Worm (Caenorhabditis elegans): ENCODE data around the gene ugt-50.
A peak's percentile ranks its signal among the peaks of the same experiment; 100 is the strongest.

ugt-50 gene

DNA sequence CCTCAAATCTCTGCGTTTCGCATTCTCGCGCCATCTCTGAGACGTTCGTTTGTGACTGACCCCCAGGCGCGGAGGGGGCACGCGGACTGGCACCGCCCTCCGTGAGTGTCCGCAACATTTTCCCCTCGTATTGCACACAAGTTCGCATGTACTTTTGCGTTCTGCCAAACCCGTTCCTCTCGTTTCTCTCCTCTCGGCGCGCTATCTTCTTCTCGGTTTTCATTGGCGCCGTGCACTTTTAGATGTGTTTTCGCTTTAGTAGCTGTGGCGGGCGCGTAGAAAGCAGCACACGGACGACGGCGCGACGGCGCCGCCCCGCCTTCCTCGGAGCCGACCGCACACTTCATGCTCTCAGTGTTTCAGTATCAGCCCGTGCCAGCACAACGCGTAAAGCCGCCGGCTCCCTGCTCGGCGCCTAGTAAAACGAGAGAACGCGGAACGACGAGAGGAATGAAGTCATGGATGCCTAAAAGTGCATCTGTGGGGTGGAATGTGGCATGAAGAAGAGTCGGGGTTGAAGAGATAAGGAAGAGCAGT lies 36.0 kb upstream of the ugt-50 start:
- TF ChIP-seq lsy-2 (tag; optimal IDR thresholded peaks at IDR 0.05) (peak in 1 of 2 experiments; percentile 9), alr-1 (tag; optimal IDR thresholded peaks at IDR 0.05) (no peak), ZK546.5 (tag; optimal IDR thresholded peaks at IDR 0.05) (no peak), C34F6.9 (tag; optimal IDR thresholded peaks at IDR 0.05) (no peak), mdl-1 (tag; optimal IDR thresholded peaks at IDR 0.05) (peak; percentile 42 to 55), elt-3 (tag; optimal IDR thresholded peaks at IDR 0.05) (no peak), dmd-4 (tag; optimal IDR thresholded peaks at IDR 0.05) (no peak), zag-1 (tag; optimal IDR thresholded peaks at IDR 0.05) (peak; percentile 68), gmeb-1 (tag; optimal IDR thresholded peaks at IDR 0.05) (no peak), egl-27 (tag; optimal IDR thresholded peaks at IDR 0.05) (peak; percentile 40), peb-1 (tag; optimal IDR thresholded peaks at IDR 0.05) (peak; percentile 68), nhr-11 (tag; optimal IDR thresholded peaks at IDR 0.05) (peak; percentile 70), fos-1 (tag; optimal IDR thresholded peaks at IDR 0.05) (peak; percentile 21), nhr-21 (tag; optimal IDR thresholded peaks at IDR 0.05) (peak; percentile 54), crh-2 (tag; optimal IDR thresholded peaks at IDR 0.05) (peak; percentile 19), elt-1 (tag; optimal IDR thresholded peaks at IDR 0.05) (no peak), aly-2 (tag; optimal IDR thresholded peaks at IDR 0.05) (no peak), Y55F3AM.14 (GFP tag; optimal IDR thresholded peaks at IDR 0.05) (peak; percentile 21), lin-13 (GFP tag; optimal IDR thresholded peaks at IDR 0.05) (no peak), F13H6.1 (tag; optimal IDR thresholded peaks at IDR 0.05) (peak; percentile 31), sma-9 (GFP tag; optimal IDR thresholded peaks at IDR 0.05) (peak; percentile 2), sma-9 (tag; optimal IDR thresholded peaks at IDR 0.05) (no peak), R02D3.7 (tag; optimal IDR thresholded peaks at IDR 0.05) (no peak), nhr-237 (tag; optimal IDR thresholded peaks at IDR 0.05) (no peak), blmp-1 (tag; optimal IDR thresholded peaks at IDR 0.05; ENCODE audit: insufficient read depth) (peak; percentile 64), sma-3 (GFP tag; optimal IDR thresholded peaks at IDR 0.05) (no peak), unc-55 (GFP tag; optimal IDR thresholded peaks at IDR 0.05) (no peak)

DNA sequence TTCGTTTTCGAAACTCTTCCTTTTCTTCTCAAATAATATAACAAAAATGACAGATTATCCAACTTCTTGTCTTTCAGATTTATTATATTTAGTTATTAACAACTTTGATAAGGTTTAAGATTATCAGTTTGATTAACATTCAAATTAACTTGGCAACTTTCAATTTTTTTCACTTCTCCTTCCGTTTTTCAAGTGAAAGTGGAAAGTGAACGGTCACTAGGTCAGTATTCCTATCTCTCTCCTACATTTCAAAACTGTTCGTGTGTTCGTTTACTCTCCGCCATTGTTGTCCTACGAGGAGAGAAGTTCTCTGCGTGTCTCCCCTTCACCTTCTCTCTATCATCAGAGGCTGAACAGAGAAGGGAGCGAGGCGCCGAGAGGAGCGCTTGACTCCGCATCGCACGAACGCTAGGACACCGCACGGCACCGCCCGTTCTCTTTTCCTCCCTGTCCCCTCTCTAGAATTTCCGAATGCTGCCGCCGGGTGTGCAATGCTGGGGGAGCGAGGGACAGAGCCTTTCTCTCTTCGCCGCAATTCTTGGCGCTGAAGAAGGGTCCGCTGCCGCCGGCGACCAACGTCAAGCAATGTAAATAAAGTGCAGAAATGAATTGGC lies 34.8 kb upstream of the ugt-50 start:
- TF ChIP-seq mbf-1 (tag; optimal IDR thresholded peaks at IDR 0.05), result no peak
- peak in 1 of 2 experiments; percentile 28 for TF ChIP-seq lsy-2 (tag; optimal IDR thresholded peaks at IDR 0.05)
- peak; percentile 8 for TF ChIP-seq nhr-21 (tag; optimal IDR thresholded peaks at IDR 0.05)
- TF ChIP-seq dmd-4 (tag; optimal IDR thresholded peaks at IDR 0.05), result no peak
- TF ChIP-seq F13H6.1 (tag; optimal IDR thresholded peaks at IDR 0.05), result peak; percentile 65
- TF ChIP-seq lin-11 (tag; optimal IDR thresholded peaks at IDR 0.05), result no peak
- TF ChIP-seq ceh-16 (tag; optimal IDR thresholded peaks at IDR 0.05), result no peak
- TF ChIP-seq Y55F3AM.14 (GFP tag; optimal IDR thresholded peaks at IDR 0.05), result peak; percentile 36
- no peak for TF ChIP-seq nhr-129 (tag; optimal IDR thresholded peaks at IDR 0.05)
- no peak for TF ChIP-seq nhr-237 (tag; optimal IDR thresholded peaks at IDR 0.05)
- peak; percentile 41 for TF ChIP-seq zag-1 (tag; optimal IDR thresholded peaks at IDR 0.05)
- TF ChIP-seq egl-27 (tag; optimal IDR thresholded peaks at IDR 0.05), result peak; percentile 45
- peak; percentile 37 for TF ChIP-seq fos-1 (tag; optimal IDR thresholded peaks at IDR 0.05)
- TF ChIP-seq mdl-1 (tag; optimal IDR thresholded peaks at IDR 0.05), result peak; percentile 35 to 41
- TF ChIP-seq nhr-11 (tag; optimal IDR thresholded peaks at IDR 0.05), result no peak
- TF ChIP-seq blmp-1 (tag; optimal IDR thresholded peaks at IDR 0.05; ENCODE audit: insufficient read depth), result peak; percentile 89
- TF ChIP-seq unc-55 (GFP tag; optimal IDR thresholded peaks at IDR 0.05), result peak; percentile 29
- TF ChIP-seq peb-1 (tag; optimal IDR thresholded peaks at IDR 0.05), result peak; percentile 22
- peak; percentile 2 for TF ChIP-seq sem-4 (tag; optimal IDR thresholded peaks at IDR 0.05)

DNA sequence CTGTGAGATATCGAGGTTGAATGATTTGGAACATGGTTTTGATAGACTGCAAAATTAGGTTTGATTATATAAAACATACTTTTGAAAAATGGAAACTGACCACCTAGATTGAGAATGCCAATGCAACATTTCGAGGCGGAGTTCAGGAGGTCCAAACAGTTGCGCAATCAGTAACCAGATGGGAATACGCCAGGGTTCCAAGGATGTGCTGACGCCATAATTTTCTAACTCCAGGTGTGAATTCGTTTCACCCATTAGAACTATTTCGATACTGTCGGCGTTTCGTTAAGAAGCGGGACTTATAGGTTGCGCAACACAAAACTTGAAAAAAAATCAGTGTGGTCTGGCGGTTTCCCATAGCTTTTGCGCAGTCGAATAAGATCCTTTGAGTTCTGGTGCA lies 31.6 kb upstream of the ugt-50 start, which contains the start of gene C02B4.3:
Gene C02B4.3, minus strand, starts transcription at position 34 of the 400 bp plus-strand sequence.
- TF ChIP-seq lin-13 (GFP tag; optimal IDR thresholded peaks at IDR 0.05), result no peak
- no peak for TF ChIP-seq ZK546.5 (tag; optimal IDR thresholded peaks at IDR 0.05)
- TF ChIP-seq nhr-237 (tag; optimal IDR thresholded peaks at IDR 0.05), result no peak
- no peak for TF ChIP-seq snpc-4 (tag; optimal IDR thresholded peaks at IDR 0.05)
- no peak for TF ChIP-seq ztf-1 (GFP tag; conservative IDR thresholded peaks at IDR 0.05)
- no peak for TF ChIP-seq mab-5 (tag; optimal IDR thresholded peaks at IDR 0.05)
- TF ChIP-seq ceh-16 (tag; optimal IDR thresholded peaks at IDR 0.05), result no peak
- TF ChIP-seq nhr-12 (tag; optimal IDR thresholded peaks at IDR 0.05), result no peak
- TF ChIP-seq unc-62 (GFP tag; optimal IDR thresholded peaks at IDR 0.05), result no peak
- no peak for TF ChIP-seq ztf-4 (tag; optimal IDR thresholded peaks at IDR 0.05)
- no peak for TF ChIP-seq zag-1 (tag; optimal IDR thresholded peaks at IDR 0.05)
- TF ChIP-seq dmd-4 (tag; optimal IDR thresholded peaks at IDR 0.05), result no peak
- TF ChIP-seq nhr-77 (tag; optimal IDR thresholded peaks at IDR 0.05), result no peak
- TF ChIP-seq nhr-23 (tag; optimal IDR thresholded peaks at IDR 0.05), result no peak
- TF ChIP-seq nhr-21 (tag; optimal IDR thresholded peaks at IDR 0.05), result no peak
- TF ChIP-seq nhr-11 (tag; optimal IDR thresholded peaks at IDR 0.05), result no peak

All from whole organism, L2 larva.